Worm (Caenorhabditis elegans) whole organism, L4/young adult: ENCODE measurements around the gene dnj-1.

Source experiments
- W03F9.2 ChIP-seq: fragments of 150-350 bp; optimal IDR thresholded peaks from 2 replicates; lab custom pipeline; 2014; ENCODE audit warnings: missing biosample characterization, missing genetic modification characterization
- dao-5 ChIP-seq: sonication (generic microtip); optimal IDR thresholded peaks from 2 replicates; lab custom pipeline; 2016; ENCODE audit warnings: missing genotype, missing genetic modification characterization, moderate library complexity, missing compliant biosample characterization
- him-1 ChIP-seq: sonication (generic microtip); optimal IDR thresholded peaks from 2 replicates; lab custom pipeline; 2016; ENCODE audit warnings: missing genotype, missing genetic modification reagents, missing genetic modification characterization, missing compliant biosample characterization

- TF ChIP-seq him-1 (no peak), dao-5 (no peak), W03F9.2 (no peak)
Measured at ce11 chrIV:11320500-11320899, 21.7 kb downstream of the dnj-1 start, which contains the start of gene edg-1.
